Fruit fly (Drosophila melanogaster): Measurements from ENCODE around the gene CG7102.

dm6 chr2L:7909854-7910253, 22.5 kb upstream of the CG7102 start:
- TF ChIP-seq cic (GFP tag; optimal IDR thresholded peaks at IDR 0.05) (no peak), CG7101 (tag; optimal IDR thresholded peaks at IDR 0.05) (no peak), CG14711 (tag; optimal IDR thresholded peaks at IDR 0.05) (no peak), pad (GFP tag; optimal IDR thresholded peaks at IDR 0.05) (no peak), CG5204 (GFP tag; optimal IDR thresholded peaks at IDR 0.05) (no peak), bab1 (GFP tag; optimal IDR thresholded peaks at IDR 0.05) (no peak), cnc (optimal IDR thresholded peaks at IDR 0.05) (no peak), Crg-1 (GFP tag; optimal IDR thresholded peaks at IDR 0.05) (no peak), kay (GFP tag; ENCODE audit: borderline replicate concordance) (no peak), CG33017 (tag; optimal IDR thresholded peaks at IDR 0.05) (no peak), Clk (GFP tag; optimal IDR thresholded peaks at IDR 0.05) (no peak), CG12768 (GFP tag; optimal IDR thresholded peaks at IDR 0.05) (no peak), toe (GFP tag; optimal IDR thresholded peaks at IDR 0.05) (no peak), Hr96 (GFP tag; optimal IDR thresholded peaks at IDR 0.05) (no peak)
